Fruit fly (Drosophila melanogaster): ENCODE data around the gene CG34166.
"Not testable (repeated sequence)": the region's sequence is repeated elsewhere in the genome, so short reads cannot be mapped to it uniquely, and the experiment has no call there.

- not testable (repeated sequence) for TF ChIP-seq CG6276 (GFP tag; optimal IDR thresholded peaks at IDR 0.05); spab (GFP tag; optimal IDR thresholded peaks at IDR 0.05); achi (GFP tag; optimal IDR thresholded peaks at IDR 0.05); CG11902 (GFP tag; optimal IDR thresholded peaks at IDR 0.05); fd59A (GFP tag; optimal IDR thresholded peaks at IDR 0.05); Smox (GFP tag; optimal IDR thresholded peaks at IDR 0.05); CG11762 (GFP tag; optimal IDR thresholded peaks at IDR 0.05; ENCODE audit: insufficient read depth); Gug (GFP tag; IDR thresholded peaks at IDR 0.05); esn (GFP tag; optimal IDR thresholded peaks at IDR 0.05); OdsH (GFP tag; optimal IDR thresholded peaks at IDR 0.05); CG34406 (GFP tag; optimal IDR thresholded peaks at IDR 0.05)
These were observed 1.3 kb upstream of the CG34166 start, which contains the start of gene CG42586 for dm6 chr2L:14741740-14742139.
